Fruit fly (Drosophila melanogaster) whole organism, embryonic: Measurements from ENCODE around the gene CG31068.
A peak's percentile ranks its signal among the peaks of the same experiment; 100 is the strongest.

Source experiments
- Aef1 ChIP-seq: fragments of 200-800 bp; sonication (Bioruptor generic); IDR thresholded peaks from 3 replicates; pipeline ENCODE4 v1.3.6; 2022; ENCODE audit warnings: missing biosample characterization, missing genetic modification characterization
- Awh ChIP-seq: fragments of 200-800 bp; sonication (Bioruptor generic); IDR thresholded peaks from 2 replicates; pipeline ENCODE4, ENCODE4 v1.3.6; 2022; ENCODE audit warnings: missing biosample characterization, missing genetic modification characterization
- BEAF-32 ChIP-seq: fragments of 200-800 bp; sonication (Bioruptor generic); optimal IDR thresholded peaks from 3 replicates; lab custom pipeline; 2017; ENCODE audit warnings: missing biosample characterization, missing genetic modification characterization, mild to moderate bottlenecking, moderate library complexity, missing genetic modification reagents
- CG10366 ChIP-seq: fragments of 200-800 bp; sonication (Bioruptor generic); IDR thresholded peaks from 2 replicates; pipeline ENCODE4 v1.3.6; 2022; ENCODE audit warnings: missing biosample characterization, missing genetic modification characterization
- CG11560 ChIP-seq: fragments of 200-800 bp; sonication (Bioruptor generic); IDR thresholded peaks from 3 replicates; pipeline ENCODE4 v1.3.6; 2022; ENCODE audit warnings: missing biosample characterization, missing genetic modification characterization
- CG11723 ChIP-seq: fragments of 200-800 bp; sonication (Bioruptor generic); optimal IDR thresholded peaks from 2 replicates; lab custom pipeline; 2017; ENCODE audit warnings: missing biosample characterization, mild to moderate bottlenecking, missing genetic modification characterization
- CG12299 ChIP-seq: fragments of 200-800 bp; sonication (Bioruptor generic); optimal IDR thresholded peaks from 2 replicates; lab custom pipeline; 2018; ENCODE audit warnings: missing biosample characterization, mild to moderate bottlenecking, missing genetic modification characterization
- CG13123 ChIP-seq: fragments of 200-800 bp; sonication (Bioruptor generic); optimal IDR thresholded peaks from 2 replicates; lab custom pipeline; 2016; ENCODE audit warnings: missing biosample characterization, missing genetic modification characterization
- CG13894 ChIP-seq: fragments of 200-800 bp; sonication (Bioruptor generic); optimal IDR thresholded peaks from 3 replicates; lab custom pipeline; 2018; ENCODE audit warnings: missing biosample characterization, mild to moderate bottlenecking, missing genetic modification characterization, moderate library complexity
- CG1603 ChIP-seq: fragments of 200-800 bp; sonication (Bioruptor generic); optimal IDR thresholded peaks from 2 replicates; lab custom pipeline; 2019; ENCODE audit warnings: missing biosample characterization, mild to moderate bottlenecking, missing genetic modification characterization, moderate library complexity
- CG17385 ChIP-seq: fragments of 200-800 bp; sonication (Bioruptor generic); optimal IDR thresholded peaks from 3 replicates; lab custom pipeline; 2018; ENCODE audit warnings: missing biosample characterization, mild to moderate bottlenecking, missing genetic modification characterization
- CG2712 ChIP-seq: fragments of 200-800 bp; optimal IDR thresholded peaks from 3 replicates; lab custom pipeline; 2019; ENCODE audit warnings: missing biosample characterization, mild to moderate bottlenecking, missing genetic modification characterization, moderate library complexity
- CG32772 ChIP-seq: fragments of 200-800 bp; sonication (Bioruptor generic); IDR thresholded peaks from 2 replicates; pipeline ENCODE4 v1.3.6; 2022; ENCODE audit warnings: missing biosample characterization, missing genetic modification characterization
- CG4820 ChIP-seq: fragments of 200-800 bp; sonication (Bioruptor generic); optimal IDR thresholded peaks from 3 replicates; lab custom pipeline; 2016; ENCODE audit warnings: missing biosample characterization, missing genetic modification characterization
- CG4854 ChIP-seq: fragments of 200-800 bp; sonication (Bioruptor generic); optimal IDR thresholded peaks from 2 replicates; lab custom pipeline; 2016; ENCODE audit warnings: missing biosample characterization, missing genetic modification characterization, inconsistent platforms
- CG5180 ChIP-seq: fragments of 200-800 bp; sonication (Bioruptor generic); optimal IDR thresholded peaks from 3 replicates; lab custom pipeline; 2017; ENCODE audit warnings: missing biosample characterization, missing genetic modification characterization, mild to moderate bottlenecking, moderate library complexity, missing genetic modification reagents
- CG8089 ChIP-seq: fragments of 200-800 bp; sonication (Bioruptor generic); optimal IDR thresholded peaks from 3 replicates; lab custom pipeline; 2016; ENCODE audit warnings: missing biosample characterization, missing genetic modification characterization
- CG9215 ChIP-seq: fragments of 200-800 bp; sonication (Bioruptor generic); IDR thresholded peaks from 2 replicates; pipeline ENCODE4 v1.3.6; 2022; ENCODE audit warnings: missing biosample characterization, missing genetic modification characterization
- CTCF ChIP-seq: fragments of 200-800 bp; sonication (Bioruptor generic); optimal IDR thresholded peaks from 2 replicates; lab custom pipeline; 2017; ENCODE audit warnings: missing biosample characterization, mild to moderate bottlenecking, missing genetic modification characterization, moderate library complexity
- Drgx ChIP-seq: fragments of 200-800 bp; sonication (Bioruptor generic); IDR thresholded peaks from 2 replicates; pipeline ENCODE4 v1.3.6; 2022; ENCODE audit warnings: missing biosample characterization, missing genetic modification characterization
- E2f1 ChIP-seq: fragments of 200-800 bp; sonication (Bioruptor generic); IDR thresholded peaks from 2 replicates; pipeline ENCODE4 v1.3.6; 2022; ENCODE audit warnings: missing biosample characterization, missing genetic modification characterization
- Hey ChIP-seq: fragments of 200-800 bp; sonication (Bioruptor generic); optimal IDR thresholded peaks from 3 replicates; lab custom pipeline; 2018; ENCODE audit warnings: missing biosample characterization, mild to moderate bottlenecking, missing genetic modification characterization
- Sry-β ChIP-seq: fragments of 200-800 bp; sonication (Bioruptor generic); optimal IDR thresholded peaks from 2 replicates; lab custom pipeline; 2018; ENCODE audit warnings: missing biosample characterization, mild to moderate bottlenecking, missing genetic modification characterization, moderate library complexity
- Xbp1 ChIP-seq: fragments of 200-800 bp; sonication (Bioruptor generic); optimal IDR thresholded peaks from 3 replicates; lab custom pipeline; 2016; ENCODE audit warnings: missing biosample characterization, mild to moderate bottlenecking, missing genetic modification characterization
- bsh ChIP-seq, 2 experiments: fragments of 200-800 bp; sonication (Bioruptor generic); optimal IDR thresholded peaks; 2 replicates each; lab custom pipeline; 2017 to 2018; ENCODE audit warnings: mild to moderate bottlenecking in 2 of 2, missing biosample characterization in 2 of 2, missing genetic modification characterization in 2 of 2, moderate library complexity in 1 of 2
- chn ChIP-seq: fragments of 200-800 bp; sonication (Bioruptor generic); optimal IDR thresholded peaks from 2 replicates; lab custom pipeline; 2016; ENCODE audit warnings: missing biosample characterization, missing genetic modification characterization
- corto ChIP-seq: fragments of 200-800 bp; sonication (Bioruptor generic); optimal IDR thresholded peaks from 2 replicates; lab custom pipeline; 2016; ENCODE audit warnings: missing biosample characterization, mild to moderate bottlenecking, missing genetic modification characterization, moderate library complexity
- crp ChIP-seq, 2 experiments: fragments of 200-800 bp; sonication (Bioruptor generic); optimal IDR thresholded peaks; 2 replicates in 1 of 2; 3 replicates in 1 of 2; lab custom pipeline; 2017; ENCODE audit warnings: missing biosample characterization in 2 of 2, missing genetic modification characterization in 2 of 2, mild to moderate bottlenecking in 1 of 2, moderate library complexity in 1 of 2
- danr ChIP-seq: fragments of 200-800 bp; sonication (Bioruptor generic); IDR thresholded peaks from 2 replicates; pipeline ENCODE4 v1.3.6; 2022; ENCODE audit warnings: missing biosample characterization, missing genetic modification characterization
- dmrt11E ChIP-seq: fragments of 200-800 bp; sonication (Bioruptor generic); optimal IDR thresholded peaks from 3 replicates; lab custom pipeline; 2018; ENCODE audit warnings: missing biosample characterization, mild to moderate bottlenecking, missing genetic modification characterization, moderate library complexity
- esg ChIP-seq: fragments of 200-800 bp; sonication (Bioruptor generic); conservative IDR thresholded peaks from 2 replicates; pipeline ENCODE4 v1.3.6; 2022; ENCODE audit warnings: missing biosample characterization, missing genetic modification characterization
- gsb-n ChIP-seq: fragments of 200-800 bp; sonication (Bioruptor generic); optimal IDR thresholded peaks from 3 replicates; lab custom pipeline; 2018; ENCODE audit warnings: missing biosample characterization, mild to moderate bottlenecking, missing genetic modification characterization
- lbe ChIP-seq: fragments of 200-800 bp; sonication (Bioruptor generic); optimal IDR thresholded peaks from 2 replicates; lab custom pipeline; 2016; ENCODE audit warnings: missing biosample characterization, mild to moderate bottlenecking, missing genetic modification characterization
- maf-S ChIP-seq: fragments of 200-800 bp; sonication (Bioruptor generic); optimal IDR thresholded peaks from 2 replicates; lab custom pipeline; 2016; ENCODE audit warnings: missing biosample characterization, missing genetic modification characterization
- nom ChIP-seq: fragments of 200-800 bp; sonication (Bioruptor generic); optimal IDR thresholded peaks from 2 replicates; lab custom pipeline; 2017; ENCODE audit warnings: missing biosample characterization, missing genetic modification characterization, mild to moderate bottlenecking, moderate library complexity, missing genetic modification reagents
- pho ChIP-seq: fragments of 200-800 bp; sonication (Bioruptor generic); optimal IDR thresholded peaks from 2 replicates; lab custom pipeline; 2016; ENCODE audit warnings: missing biosample characterization, missing genetic modification characterization
- phol ChIP-seq: fragments of 200-800 bp; sonication (Bioruptor generic); optimal IDR thresholded peaks from 3 replicates; lab custom pipeline; 2018; ENCODE audit warnings: missing biosample characterization, mild to moderate bottlenecking, missing genetic modification characterization, moderate library complexity
- pros ChIP-seq: fragments of 200-800 bp; sonication (Bioruptor generic); optimal IDR thresholded peaks from 3 replicates; lab custom pipeline; 2019; ENCODE audit warnings: missing biosample characterization, mild to moderate bottlenecking, missing genetic modification characterization, moderate library complexity
- rib ChIP-seq: fragments of 200-800 bp; sonication (Bioruptor generic); IDR thresholded peaks from 2 replicates; pipeline ENCODE4 v1.3.6; 2022; ENCODE audit warnings: missing biosample characterization, missing genetic modification characterization
- scrt ChIP-seq: fragments of 200-800 bp; sonication (Bioruptor generic); optimal IDR thresholded peaks from 2 replicates; lab custom pipeline; 2018; ENCODE audit warnings: missing biosample characterization, mild to moderate bottlenecking, missing genetic modification characterization, moderate library complexity
- seq ChIP-seq: fragments of 200-800 bp; sonication (Bioruptor generic); IDR thresholded peaks from 2 replicates; pipeline ENCODE4 v1.3.6; 2022; ENCODE audit warnings: missing biosample characterization, missing genetic modification characterization
- sqz ChIP-seq: fragments of 200-800 bp; sonication (Bioruptor generic); optimal IDR thresholded peaks from 3 replicates; lab custom pipeline; 2018; ENCODE audit warnings: missing biosample characterization, mild to moderate bottlenecking, missing genetic modification characterization
- stwl ChIP-seq: fragments of 200-800 bp; sonication (Bioruptor generic); optimal IDR thresholded peaks from 3 replicates; lab custom pipeline; 2018; ENCODE audit warnings: missing biosample characterization, mild to moderate bottlenecking, missing genetic modification characterization, moderate library complexity
- unpg ChIP-seq: fragments of 200-800 bp; sonication (Bioruptor generic); optimal IDR thresholded peaks from 3 replicates; lab custom pipeline; 2018; ENCODE audit warnings: missing biosample characterization, mild to moderate bottlenecking, missing genetic modification characterization, moderate library complexity
- wor ChIP-seq: fragments of 200-800 bp; sonication (Bioruptor generic); IDR thresholded peaks from 2 replicates; pipeline ENCODE4 v1.3.6; 2022; ENCODE audit warnings: missing biosample characterization, missing genetic modification characterization

CG31068 gene

DNA sequence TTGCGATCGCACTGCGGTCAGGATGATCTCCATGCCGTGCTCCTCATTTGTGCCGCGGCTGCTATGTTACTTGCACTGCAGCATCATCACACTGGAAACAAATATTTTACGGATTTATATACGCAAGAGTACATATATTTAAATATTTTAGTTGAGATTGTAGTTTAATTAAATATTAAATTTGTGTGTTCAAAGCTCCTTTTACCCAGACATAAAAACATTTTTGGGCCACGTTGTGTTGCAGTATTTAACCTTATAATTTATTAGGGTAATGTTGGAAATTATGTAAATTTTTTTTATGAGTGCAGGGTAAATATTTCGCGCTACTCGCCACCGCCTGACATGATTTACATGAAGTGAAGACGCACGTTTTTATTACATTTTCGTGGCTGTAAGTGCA, 35.9 kb upstream of the CG31068 start (continued):
- no peak for TF ChIP-seq Hey (tag; lab: Kevin White, UChicago)
- TF ChIP-seq CG4820 (GFP tag; lab: Kevin White, UChicago), result no peak
- no peak for TF ChIP-seq Xbp1
- no peak for TF ChIP-seq corto
- TF ChIP-seq pros (GFP tag; lab: Kevin White, UChicago), result no peak
- TF ChIP-seq dmrt11E (tag; lab: Kevin White, UChicago), result peak; percentile 34
- TF ChIP-seq gsb-n (tag; lab: Kevin White, UChicago), result peak; percentile 1
- TF ChIP-seq phol (tag; lab: Kevin White, UChicago), result peak; percentile 9
- TF ChIP-seq chn (GFP tag; lab: Kevin White, UChicago), result no peak

DNA sequence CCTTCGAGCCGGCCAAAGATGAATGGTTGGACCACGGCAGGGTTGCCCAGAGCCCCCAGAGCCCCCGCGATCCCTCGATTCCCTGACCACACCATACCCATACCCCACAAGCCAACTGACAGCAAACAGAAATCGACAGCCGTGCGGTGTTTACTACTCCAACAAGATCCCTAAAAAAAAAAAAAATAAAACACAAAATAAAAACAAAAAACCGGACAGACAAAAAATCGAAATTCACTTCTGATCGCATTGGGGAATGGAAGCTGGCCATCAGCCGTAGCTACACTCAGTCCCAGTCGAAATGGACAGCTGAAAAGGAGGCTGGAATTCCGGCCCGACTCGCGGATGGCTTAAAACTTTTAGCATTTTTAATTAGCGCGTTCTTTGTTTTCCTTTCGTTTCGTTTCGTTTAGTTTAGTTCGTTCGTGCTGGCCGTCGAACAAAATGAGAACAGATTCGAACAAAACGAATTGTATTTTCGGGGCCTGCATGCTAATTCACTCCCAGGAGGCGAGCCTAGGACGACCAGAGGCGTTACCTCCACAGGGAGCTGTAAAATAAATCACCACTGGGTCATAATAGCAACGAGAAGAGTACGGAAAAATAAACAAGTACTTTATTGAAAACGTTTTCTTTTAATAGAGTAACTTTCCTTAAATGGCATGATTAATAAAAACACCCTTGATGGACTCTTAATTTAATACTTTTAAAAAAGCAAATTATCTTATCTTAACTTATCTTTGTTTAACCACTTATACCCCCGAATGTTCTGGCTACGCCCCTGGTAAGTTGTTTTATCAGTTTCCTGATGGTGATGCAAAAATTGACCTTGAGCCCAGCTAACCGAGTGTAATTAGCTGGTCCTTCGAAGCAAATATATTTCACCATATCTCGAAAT, 34.4 kb upstream of the CG31068 start:
- TF ChIP-seq sqz (peak; percentile 19), CTCF (GFP tag; lab: Kevin White, UChicago) (no peak), nom (GFP tag; lab: Kevin White, UChicago) (peak; percentile 68)

DNA sequence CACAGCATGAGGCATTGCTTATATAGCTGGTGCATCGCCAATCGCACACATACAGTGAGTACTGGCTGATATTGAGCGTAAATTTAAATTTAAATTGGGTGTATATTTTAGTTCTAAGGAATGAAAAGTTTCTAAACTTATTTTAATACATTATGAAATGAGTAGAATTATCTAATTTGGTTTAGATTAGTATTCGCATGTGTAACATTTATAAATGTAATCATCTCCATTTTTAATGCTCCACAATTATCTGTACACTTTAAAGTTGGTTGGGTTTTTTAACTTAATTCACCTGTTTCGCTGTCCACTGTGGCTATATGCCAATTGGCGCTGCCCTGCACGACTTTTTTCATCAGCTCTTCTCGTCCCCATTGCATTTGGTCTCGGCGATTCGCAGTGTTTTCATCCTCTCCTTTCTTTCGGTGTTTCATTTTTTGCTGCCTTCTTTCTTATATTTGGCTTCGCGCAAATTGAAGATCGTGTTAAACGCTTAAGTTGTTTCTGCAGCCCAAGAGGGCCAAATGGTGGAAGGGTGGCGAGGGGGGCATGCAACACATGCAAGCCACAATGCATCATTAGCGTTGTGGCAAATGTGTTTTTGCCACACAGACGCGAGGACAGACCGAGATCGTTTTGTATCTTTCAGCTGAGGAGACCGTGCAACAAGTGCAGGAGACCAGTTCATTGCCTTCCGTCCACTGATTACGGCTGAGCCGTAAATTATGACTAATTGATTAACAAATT, 31.8 kb upstream of the CG31068 start:
- TF ChIP-seq wor (GFP tag; lab: Robert Waterston, UW), result no peak
- TF ChIP-seq Sry-β (GFP tag; lab: Kevin White, UChicago), result no peak
- no peak for TF ChIP-seq pho (GFP tag; lab: Kevin White, UChicago)
- TF ChIP-seq bsh (GFP tag; optimal IDR thresholded peaks at IDR 0.05; lab: Kevin White, UChicago), result peak in 1 of 2 experiments; percentile 72
- TF ChIP-seq maf-S (GFP tag; lab: Kevin White, UChicago), result no peak
- no peak for TF ChIP-seq danr
- TF ChIP-seq CG32772 (GFP tag; lab: Robert Waterston, UW), result no peak
- no peak for TF ChIP-seq stwl (tag; lab: Kevin White, UChicago)
- TF ChIP-seq CG12299 (tag; lab: Kevin White, UChicago), result no peak
- TF ChIP-seq CG10366 (GFP tag; lab: Robert Waterston, UW), result no peak
- TF ChIP-seq CG2712 (tag; lab: Kevin White, UChicago), result no peak
- no peak for TF ChIP-seq CG8089 (GFP tag; lab: Kevin White, UChicago)
- no peak for TF ChIP-seq CG9215 (GFP tag; lab: Robert Waterston, UW)
- no peak for TF ChIP-seq unpg (GFP tag; lab: Kevin White, UChicago)
- TF ChIP-seq CG5180 (GFP tag; lab: Kevin White, UChicago), result no peak
- no peak for TF ChIP-seq crp (GFP tag; optimal IDR thresholded peaks at IDR 0.05; lab: Kevin White, UChicago)
- TF ChIP-seq rib (GFP tag; lab: Robert Waterston, UW), result no peak
- TF ChIP-seq CG13894, result no peak
- peak; percentile 33; the same call in 1 of the 2 replicates for TF ChIP-seq Drgx (GFP tag; lab: Robert Waterston, UW)
- TF ChIP-seq Aef1, result no peak
- no peak for TF ChIP-seq E2f1 (GFP tag; lab: Robert Waterston, UW)
- no peak for TF ChIP-seq CG17385
- no peak for TF ChIP-seq CG11560 (tag; lab: Robert Waterston, UW)
- no peak for TF ChIP-seq CG11723
- TF ChIP-seq Awh, result no peak
- no peak for TF ChIP-seq esg (GFP tag; lab: Robert Waterston, UW)
- peak; percentile 23 for TF ChIP-seq lbe (GFP tag; lab: Kevin White, UChicago)
- no peak for TF ChIP-seq CG4854 (GFP tag; lab: Kevin White, UChicago)
- TF ChIP-seq nom (GFP tag; lab: Kevin White, UChicago), result peak; percentile 68
- no peak for TF ChIP-seq CG13123
- TF ChIP-seq gsb-n (tag; lab: Kevin White, UChicago), result no peak
- no peak for TF ChIP-seq scrt
- TF ChIP-seq CG1603 (tag; lab: Kevin White, UChicago), result no peak
- no peak for TF ChIP-seq seq (GFP tag; lab: Robert Waterston, UW)
- TF ChIP-seq BEAF-32 (GFP tag; lab: Kevin White, UChicago), result no peak
